Fruit fly (Drosophila melanogaster): Measurements from ENCODE around the gene CG42711.

The CG42711 gene

dm6 chr2L:13889934-13890333, 41.2 kb downstream of the CG42711 start:
- TF ChIP-seq CG17801 (GFP tag; optimal IDR thresholded peaks at IDR 0.05; ENCODE audit: partially characterized antibody), result no peak

dm6 chr2L:13886326-13887073, 44.7 kb downstream of the CG42711 start:
- TF ChIP-seq CG17801 (GFP tag; optimal IDR thresholded peaks at IDR 0.05; ENCODE audit: partially characterized antibody), result no peak

dm6 chr2L:13884678-13885303, 46.4 kb downstream of the CG42711 start:
- no peak for TF ChIP-seq CG17801 (GFP tag; optimal IDR thresholded peaks at IDR 0.05; ENCODE audit: partially characterized antibody)

dm6 chr2L:13884063-13884656, 47.0 kb downstream of the CG42711 start:
- no peak for TF ChIP-seq CG17801 (GFP tag; optimal IDR thresholded peaks at IDR 0.05; ENCODE audit: partially characterized antibody)

- TF ChIP-seq CG17801 (GFP tag; optimal IDR thresholded peaks at IDR 0.05; ENCODE audit: partially characterized antibody), result no peak
Observed at dm6 chr2L:13881939-13882338, 49.2 kb downstream of the CG42711 start.

- no peak for TF ChIP-seq CG17801 (GFP tag; optimal IDR thresholded peaks at IDR 0.05; ENCODE audit: partially characterized antibody)
Observed at dm6 chr2L:13881387-13881902, 49.7 kb downstream of the CG42711 start.
